Worm (Caenorhabditis elegans) whole organism, young adult: ENCODE results near the gene T20D3.5.

ENCODE experiments used
- B0035.1 ChIP-seq: sonication (generic microtip); optimal IDR thresholded peaks from 2 replicates; lab custom pipeline; 2016; ENCODE audit warnings: missing genetic modification characterization, mild to moderate bottlenecking, missing compliant biosample characterization, missing genotype, missing genetic modification reagents
- C17E4.6 ChIP-seq: fragments of 200-800 bp; sonication (Bioruptor generic); IDR thresholded peaks from 2 replicates; pipeline ENCODE4 v1.3.6; 2022; ENCODE audit warnings: missing genetic modification reagents, missing genetic modification characterization, missing compliant biosample characterization
- F49E8.2 ChIP-seq: sonication (generic microtip); optimal IDR thresholded peaks from 3 replicates; lab custom pipeline; 2017; ENCODE audit warnings: missing genetic modification characterization, mild to moderate bottlenecking, missing compliant biosample characterization, antibody characterized with exemption, moderate library complexity; ENCODE audit not compliant: insufficient read depth
- F57C9.4 ChIP-seq: sonication (generic microtip); optimal IDR thresholded peaks from 2 replicates; lab custom pipeline; 2017; ENCODE audit warnings: mild to moderate bottlenecking, missing genetic modification characterization, missing compliant biosample characterization
- K11D2.4 ChIP-seq: fragments of 200-800 bp; sonication (Bioruptor generic); IDR thresholded peaks from 2 replicates; pipeline ENCODE4 v1.3.6; 2022; ENCODE audit warnings: missing genetic modification reagents, missing genetic modification characterization, missing compliant biosample characterization
- K12H6.12 ChIP-seq: fragments of 200-800 bp; sonication (Bioruptor generic); optimal IDR thresholded peaks from 2 replicates; lab custom pipeline; 2018; ENCODE audit warnings: mild to moderate bottlenecking, missing genetic modification characterization, missing compliant biosample characterization
- Y53F4B.3 ChIP-seq: fragments of 200-800 bp; sonication (Bioruptor generic); IDR thresholded peaks from 2 replicates; pipeline ENCODE4 v1.3.6; 2022; ENCODE audit warnings: missing genetic modification reagents, missing genetic modification characterization, missing compliant biosample characterization
- Y56A3A.18 ChIP-seq: fragments of 200-800 bp; sonication (Bioruptor generic); IDR thresholded peaks from 2 replicates; pipeline ENCODE4 v1.3.6; 2022; ENCODE audit warnings: missing genetic modification reagents, missing genetic modification characterization, missing compliant biosample characterization
- ZK185.1 ChIP-seq: sonication (generic microtip); optimal IDR thresholded peaks from 2 replicates; lab custom pipeline; 2016; ENCODE audit warnings: mild to moderate bottlenecking, missing genetic modification characterization, missing compliant biosample characterization; ENCODE audit not compliant: poor library complexity, severe bottlenecking
- akir-1 ChIP-seq: fragments of 200-800 bp; sonication (Bioruptor generic); optimal IDR thresholded peaks from 2 replicates; lab custom pipeline; 2018; ENCODE audit warnings: mild to moderate bottlenecking, missing genetic modification characterization, moderate library complexity, missing compliant biosample characterization
- aptf-3 ChIP-seq: fragments of 200-800 bp; sonication (Bioruptor generic); IDR thresholded peaks from 2 replicates; pipeline ENCODE4 v1.3.6; 2022; ENCODE audit warnings: missing genetic modification characterization, missing compliant biosample characterization
- attf-5 ChIP-seq: fragments of 200-800 bp; sonication (Bioruptor generic); optimal IDR thresholded peaks from 2 replicates; lab custom pipeline; 2018; ENCODE audit warnings: mild to moderate bottlenecking, missing genetic modification characterization, missing compliant biosample characterization
- bed-1 ChIP-seq: fragments of 200-800 bp; sonication (Bioruptor generic); IDR thresholded peaks from 2 replicates; pipeline ENCODE4 v1.3.6; 2022; ENCODE audit warnings: missing genetic modification reagents, missing genetic modification characterization, missing compliant biosample characterization
- bed-2 ChIP-seq: fragments of 200-800 bp; sonication (Bioruptor generic); IDR thresholded peaks from 2 replicates; pipeline ENCODE4 v1.3.6; 2022; ENCODE audit warnings: missing genetic modification reagents, missing genetic modification characterization, missing compliant biosample characterization
- ccch-3 ChIP-seq: fragments of 200-800 bp; sonication (Bioruptor generic); optimal IDR thresholded peaks from 2 replicates; lab custom pipeline; 2018; ENCODE audit warnings: mild to moderate bottlenecking, missing genetic modification characterization, missing compliant biosample characterization
- cebp-1 ChIP-seq, 2 experiments: fragments of 200-800 bp in 1 of 2; sonication (Bioruptor generic) in 1 of 2; sonication (generic microtip) in 1 of 2; IDR thresholded peaks in 1 of 2; optimal IDR thresholded peaks in 1 of 2; 2 replicates each; pipeline versions ENCODE4 v1.3.6 to Lab custom; 2017 to 2022; ENCODE audit warnings: missing compliant biosample characterization in 2 of 2, missing genetic modification characterization in 2 of 2, mild to moderate bottlenecking in 1 of 2, missing genetic modification reagents in 1 of 2, moderate library complexity in 1 of 2
- ceh-100 ChIP-seq: fragments of 200-800 bp; sonication (Bioruptor generic); IDR thresholded peaks from 2 replicates; pipeline ENCODE4 v1.3.6; 2022; ENCODE audit warnings: missing genetic modification reagents, missing genetic modification characterization, missing compliant biosample characterization
- ceh-40 ChIP-seq: fragments of 200-800 bp; sonication (Bioruptor generic); IDR thresholded peaks from 2 replicates; pipeline ENCODE4 v1.3.6; 2022; ENCODE audit warnings: missing genetic modification characterization, missing compliant biosample characterization
- chd-7 ChIP-seq: sonication (generic microtip); optimal IDR thresholded peaks from 2 replicates; lab custom pipeline; 2016; ENCODE audit warnings: mild to moderate bottlenecking, missing genetic modification characterization, moderate library complexity, missing compliant biosample characterization
- die-1 ChIP-seq: sonication (generic microtip); optimal IDR thresholded peaks from 2 replicates; lab custom pipeline; 2016; ENCODE audit warnings: missing genotype, mild to moderate bottlenecking, missing genetic modification characterization, missing compliant biosample characterization
- dpff-1 ChIP-seq: sonication (generic microtip); optimal IDR thresholded peaks from 2 replicates; lab custom pipeline; 2017; ENCODE audit warnings: mild to moderate bottlenecking, missing genetic modification characterization, missing compliant biosample characterization
- dpl-1 ChIP-seq: fragments of 150-350 bp; optimal IDR thresholded peaks from 2 replicates; lab custom pipeline; 2014; ENCODE audit warnings: missing biosample characterization, missing genetic modification reagents, missing genetic modification characterization
- efl-1 ChIP-seq: fragments of 150-350 bp; optimal IDR thresholded peaks from 2 replicates; lab custom pipeline; 2014; ENCODE audit warnings: missing biosample characterization, missing genetic modification reagents, missing genetic modification characterization
- egl-18 ChIP-seq: fragments of 200-800 bp; sonication (Bioruptor generic); IDR thresholded peaks from 2 replicates; pipeline ENCODE4 v1.3.6; 2022; ENCODE audit warnings: missing genetic modification reagents, missing genetic modification characterization, missing compliant biosample characterization
- ekl-4 ChIP-seq: fragments of 200-800 bp; sonication (Bioruptor generic); IDR thresholded peaks from 2 replicates; pipeline ENCODE4 v1.3.6; 2022; ENCODE audit warnings: missing genetic modification reagents, missing genetic modification characterization, missing compliant biosample characterization
- fkh-3 ChIP-seq: sonication (generic microtip); optimal IDR thresholded peaks from 2 replicates; lab custom pipeline; 2016; ENCODE audit warnings: mild to moderate bottlenecking, missing genetic modification characterization, missing compliant biosample characterization
- gei-17 ChIP-seq: fragments of 200-800 bp; sonication (Bioruptor generic); optimal IDR thresholded peaks from 2 replicates; lab custom pipeline; 2018; ENCODE audit warnings: mild to moderate bottlenecking, missing genetic modification characterization, missing compliant biosample characterization
- him-1 ChIP-seq: sonication (generic microtip); optimal IDR thresholded peaks from 2 replicates; lab custom pipeline; 2016; ENCODE audit warnings: missing genotype, missing genetic modification reagents, missing genetic modification characterization, missing compliant biosample characterization
- hlh-26 ChIP-seq: fragments of 200-800 bp; sonication (Bioruptor generic); conservative IDR thresholded peaks from 2 replicates; pipeline ENCODE4 v1.3.6; 2022; ENCODE audit warnings: missing genetic modification reagents, missing genetic modification characterization, missing compliant biosample characterization
- hmg-1.2 ChIP-seq: fragments of 200-800 bp; sonication (Bioruptor generic); IDR thresholded peaks from 2 replicates; pipeline ENCODE4 v1.3.6; 2022; ENCODE audit warnings: missing genetic modification reagents, missing genetic modification characterization, missing compliant biosample characterization
- lag-1 ChIP-seq: fragments of 200-800 bp; sonication (Bioruptor generic); IDR thresholded peaks from 2 replicates; pipeline ENCODE4 v1.3.6; 2022; ENCODE audit warnings: missing genetic modification reagents, missing genetic modification characterization, missing compliant biosample characterization
- let-526 ChIP-seq: fragments of 200-800 bp; sonication (Bioruptor generic); IDR thresholded peaks from 2 replicates; pipeline ENCODE4 v1.3.6; 2022; ENCODE audit warnings: missing genetic modification reagents, missing genetic modification characterization, missing compliant biosample characterization
- lin-35 ChIP-seq, 3 experiments: fragments of 150-350 bp in 2 of 3; sonication (generic microtip) in 1 of 3; optimal IDR thresholded peaks; 2 replicates each; lab custom pipeline; 2014 to 2018; ENCODE audit warnings: missing biosample characterization in 3 of 3, missing genetic modification characterization in 3 of 3, missing genetic modification reagents in 3 of 3
- lin-54 ChIP-seq: fragments of 200-800 bp; sonication (Bioruptor generic); optimal IDR thresholded peaks from 2 replicates; lab custom pipeline; 2018; ENCODE audit warnings: mild to moderate bottlenecking, missing genetic modification characterization, missing compliant biosample characterization
- lsl-1 ChIP-seq: fragments of 200-800 bp; sonication (Bioruptor generic); optimal IDR thresholded peaks from 2 replicates; lab custom pipeline; 2018; ENCODE audit warnings: mild to moderate bottlenecking, missing genetic modification characterization, moderate library complexity, missing compliant biosample characterization
- madf-6 ChIP-seq: fragments of 200-800 bp; sonication (Bioruptor generic); IDR thresholded peaks from 2 replicates; pipeline ENCODE4 v1.3.6; 2022; ENCODE audit warnings: missing genetic modification reagents, missing genetic modification characterization, missing compliant biosample characterization
- mcd-1 ChIP-seq: fragments of 200-800 bp; sonication (Bioruptor generic); IDR thresholded peaks from 2 replicates; pipeline ENCODE4 v1.3.6; 2022; ENCODE audit warnings: missing genetic modification reagents, missing genetic modification characterization, missing compliant biosample characterization
- mel-28 ChIP-seq: sonication (generic microtip); optimal IDR thresholded peaks from 2 replicates; lab custom pipeline; 2016; ENCODE audit warnings: borderline replicate concordance, mild to moderate bottlenecking, missing genetic modification characterization, missing compliant biosample characterization
- mes-4 ChIP-seq: sonication (generic microtip); optimal IDR thresholded peaks from 2 replicates; lab custom pipeline; 2016; ENCODE audit warnings: missing genotype, missing genetic modification characterization, missing compliant biosample characterization
- mxl-1 ChIP-seq: sonication (generic microtip); optimal IDR thresholded peaks from 2 replicates; lab custom pipeline; 2016; ENCODE audit warnings: missing genetic modification characterization, missing compliant biosample characterization
- nhr-80 ChIP-seq: sonication (generic microtip); optimal IDR thresholded peaks from 2 replicates; lab custom pipeline; 2016; ENCODE audit warnings: missing genetic modification characterization, missing compliant biosample characterization
- pha-4 ChIP-seq: fragments of 150-350 bp; sonication (generic microtip); optimal IDR thresholded peaks from 2 replicates; lab custom pipeline; 2014; ENCODE audit warnings: missing biosample characterization, missing genetic modification reagents, missing genetic modification characterization
- rcor-1 ChIP-seq: fragments of 200-800 bp; sonication (Bioruptor generic); IDR thresholded peaks from 2 replicates; pipeline ENCODE4 v1.3.6; 2022; ENCODE audit warnings: missing genetic modification reagents, missing genetic modification characterization, missing compliant biosample characterization
- sdz-38 ChIP-seq: sonication (generic microtip); optimal IDR thresholded peaks from 2 replicates; lab custom pipeline; 2016; ENCODE audit warnings: missing genotype, missing genetic modification characterization, missing compliant biosample characterization
- tbx-9 ChIP-seq: sonication (generic microtip); optimal IDR thresholded peaks from 2 replicates; lab custom pipeline; 2016; ENCODE audit warnings: borderline replicate concordance, missing genetic modification characterization, inconsistent platforms, missing compliant biosample characterization
- tlf-1 ChIP-seq: fragments of 200-800 bp; sonication (Bioruptor generic); optimal IDR thresholded peaks from 2 replicates; lab custom pipeline; 2018; ENCODE audit warnings: mild to moderate bottlenecking, missing genetic modification characterization, missing compliant biosample characterization
- ztf-28 ChIP-seq: fragments of 200-800 bp; sonication (Bioruptor generic); IDR thresholded peaks from 2 replicates; pipeline ENCODE4 v1.3.6; 2022; ENCODE audit warnings: missing genetic modification reagents, missing genetic modification characterization, missing compliant biosample characterization

T20D3.5 gene

ce11 chrIV:9384826-9385225 lies 48.0 kb downstream of the T20D3.5 start, which contains the start of gene C10C5.7:
TSS of gene C10C5.7 (plus strand) at chrIV:9385126.
- TF ChIP-seq hlh-26 (GFP tag; lab: Robert Waterston, UW) (no peak), F49E8.2 (tag; lab: Kevin White, UChicago) (no peak), bed-2 (GFP tag; lab: Robert Waterston, UW) (no peak), dpff-1 (no peak), ceh-100 (GFP tag; lab: Robert Waterston, UW) (no peak), K12H6.12 (tag; lab: Kevin White, UChicago) (no peak), C17E4.6 (no peak), ceh-40 (GFP tag; lab: Robert Waterston, UW) (no peak), hmg-1.2 (GFP tag; lab: Robert Waterston, UW) (no peak), lag-1 (GFP tag; lab: Robert Waterston, UW) (no peak), sdz-38 (tag; lab: Kevin White, UChicago) (no peak), akir-1 (no peak), ZK185.1 (no peak)

- TF ChIP-seq lsl-1, result no peak
- TF ChIP-seq dpl-1 (GFP tag; lab: Kevin White, UChicago), result peak; percentile 52
- peak; percentile 94 for TF ChIP-seq mcd-1 (GFP tag; lab: Robert Waterston, UW)
- no peak for TF ChIP-seq fkh-3 (tag; lab: Kevin White, UChicago)
- TF ChIP-seq egl-18 (GFP tag; lab: Robert Waterston, UW), result no peak
- TF ChIP-seq Y56A3A.18 (GFP tag; lab: Robert Waterston, UW), result no peak
- TF ChIP-seq ekl-4 (GFP tag; lab: Robert Waterston, UW), result no peak
- TF ChIP-seq mel-28, result no peak
- TF ChIP-seq Y53F4B.3, result no peak
- TF ChIP-seq nhr-80 (tag; lab: Kevin White, UChicago), result no peak
- TF ChIP-seq efl-1 (GFP tag; lab: Kevin White, UChicago), result peak; percentile 74
- TF ChIP-seq lin-54 (GFP tag; lab: Kevin White, UChicago), result peak; percentile 80
- no peak for TF ChIP-seq aptf-3 (GFP tag; lab: Robert Waterston, UW)
- TF ChIP-seq tlf-1 (GFP tag; lab: Kevin White, UChicago), result no peak
- no peak for TF ChIP-seq B0035.1 (tag; lab: Kevin White, UChicago)
- no peak for TF ChIP-seq ztf-28 (GFP tag; lab: Robert Waterston, UW)
- no peak for TF ChIP-seq ccch-3 (GFP tag; lab: Kevin White, UChicago)
- no peak for TF ChIP-seq chd-7
- TF ChIP-seq lin-35 (GFP tag; optimal IDR thresholded peaks at IDR 0.05; lab: Kevin White, UChicago), result peak in 2 of 3 experiments; percentile 39 to 78
- TF ChIP-seq cebp-1 (GFP tag; IDR thresholded peaks at IDR 0.05; lab: Robert Waterston, UW), result no peak
- peak; percentile 79 for TF ChIP-seq cebp-1 (tag; optimal IDR thresholded peaks at IDR 0.05; lab: Kevin White, UChicago)
- no peak for TF ChIP-seq hmg-1.2 (GFP tag; lab: Robert Waterston, UW)
- no peak for TF ChIP-seq bed-1 (GFP tag; lab: Robert Waterston, UW)
- no peak for TF ChIP-seq madf-6 (GFP tag; lab: Robert Waterston, UW)
- no peak for TF ChIP-seq die-1 (tag; lab: Kevin White, UChicago)
- TF ChIP-seq mes-4 (tag; lab: Kevin White, UChicago), result no peak
- TF ChIP-seq pha-4, result no peak
- no peak for TF ChIP-seq F57C9.4 (tag; lab: Kevin White, UChicago)
- no peak for TF ChIP-seq mxl-1 (tag; lab: Kevin White, UChicago)
- no peak for TF ChIP-seq C17E4.6
- no peak for TF ChIP-seq sdz-38 (tag; lab: Kevin White, UChicago)
- TF ChIP-seq gei-17 (GFP tag; lab: Kevin White, UChicago), result no peak
- no peak for TF ChIP-seq let-526 (GFP tag; lab: Robert Waterston, UW)
- TF ChIP-seq him-1 (tag; lab: Kevin White, UChicago), result no peak
- TF ChIP-seq rcor-1 (GFP tag; lab: Robert Waterston, UW), result no peak
- no peak for TF ChIP-seq K11D2.4 (GFP tag; lab: Robert Waterston, UW)
- TF ChIP-seq tbx-9 (tag; lab: Kevin White, UChicago), result no peak
- TF ChIP-seq attf-5 (GFP tag; lab: Kevin White, UChicago), result peak; percentile 57
Measured at ce11 chrIV:9386038-9386437, 49.2 kb downstream of the T20D3.5 start, which contains the start of gene daf-15. TSS of gene daf-15 (plus strand) at chrIV:9386208.
